Fruit fly (Drosophila melanogaster) Kc167 (cell line): ENCODE measurements around the gene Tsp97E.

Experiments
- Myc ChIP-seq: fragments of >200 bp; optimal IDR thresholded peaks from 2 replicates; lab custom pipeline; 2017; ENCODE audit warnings: missing external identifiers
- Sin3A ChIP-seq: fragments of >200 bp; optimal IDR thresholded peaks from 2 replicates; lab custom pipeline; 2018; ENCODE audit warnings: missing external identifiers
- h ChIP-seq: fragments of >200 bp; optimal IDR thresholded peaks from 3 replicates; lab custom pipeline; 2018; ENCODE audit warnings: missing external identifiers
- insv ChIP-seq: fragments of >200 bp; optimal IDR thresholded peaks from 3 replicates; lab custom pipeline; 2018; ENCODE audit warnings: missing external identifiers
- psq ChIP-seq: fragments of >200 bp; optimal IDR thresholded peaks from 2 replicates; lab custom pipeline; 2017; ENCODE audit warnings: missing external identifiers
- ttk ChIP-seq: sonication (Bioruptor generic); optimal IDR thresholded peaks from 2 replicates; lab custom pipeline; 2017; ENCODE audit warnings: missing external identifiers

- TF ChIP-seq h (lab: Kevin White, UChicago) = no peak
- TF ChIP-seq insv (lab: Kevin White, UChicago) = no peak
- TF ChIP-seq ttk (lab: Kevin White, UChicago) = no peak
- TF ChIP-seq psq (lab: Kevin White, UChicago) = no peak
- no peak for TF ChIP-seq Myc (lab: Kevin White, UChicago)
- TF ChIP-seq Sin3A (lab: Kevin White, UChicago) = no peak
Measured at dm6 chr3R:26960496-26960895, 4.1 kb downstream of the Tsp97E start.
